Worm (Caenorhabditis elegans) whole organism, L4 larva: ENCODE data around the gene Y55D5A.1.

ENCODE experiments used
- F37D6.2 ChIP-seq: sonication (generic microtip); optimal IDR thresholded peaks from 2 replicates; lab custom pipeline; 2016; ENCODE audit warnings: mild to moderate bottlenecking, missing genetic modification characterization, missing compliant biosample characterization
- F44E2.7 ChIP-seq: fragments of 200-800 bp; sonication (Bioruptor generic); IDR thresholded peaks from 2 replicates; pipeline ENCODE4 v2.1.2; 2022; ENCODE audit warnings: missing genetic modification characterization, missing compliant biosample characterization
- F49E8.2 ChIP-seq: sonication (generic microtip); optimal IDR thresholded peaks from 2 replicates; lab custom pipeline; 2016; ENCODE audit warnings: missing compliant biosample characterization, mild to moderate bottlenecking, missing genetic modification characterization, borderline replicate concordance
- R02D3.7 ChIP-seq: fragments of 150-350 bp; sonication (generic microtip); optimal IDR thresholded peaks from 3 replicates; lab custom pipeline; 2014; ENCODE audit warnings: missing biosample characterization, missing genetic modification characterization
- Y48G9A.11 ChIP-seq: fragments of 200-800 bp; sonication (Bioruptor generic); IDR thresholded peaks from 2 replicates; pipeline ENCODE4 v1.3.6; 2022; ENCODE audit warnings: missing genetic modification reagents, missing genetic modification characterization, missing compliant biosample characterization
- Y5F2A.4 ChIP-seq: fragments of 200-800 bp; sonication (Bioruptor generic); optimal IDR thresholded peaks from 2 replicates; lab custom pipeline; 2018; ENCODE audit warnings: mild to moderate bottlenecking, missing genetic modification characterization, missing compliant biosample characterization
- aly-2 ChIP-seq: sonication (generic microtip); optimal IDR thresholded peaks from 2 replicates; lab custom pipeline; 2018; ENCODE audit warnings: missing biosample characterization, missing genetic modification characterization
- ama-1 ChIP-seq: fragments of 150-350 bp; optimal IDR thresholded peaks from 2 replicates; lab custom pipeline; 2014; ENCODE audit warnings: inconsistent platforms, mixed read lengths
- arid-1 ChIP-seq: fragments of 200-800 bp; sonication (Bioruptor generic); conservative IDR thresholded peaks from 2 replicates; pipeline ENCODE4 v1.3.6; 2022; ENCODE audit warnings: missing genetic modification reagents, missing genetic modification characterization, missing compliant biosample characterization
- ceh-28 ChIP-seq: fragments of 150-350 bp; optimal IDR thresholded peaks from 2 replicates; lab custom pipeline; 2014; ENCODE audit warnings: missing biosample characterization, missing genetic modification reagents, missing genetic modification characterization
- ceh-82 ChIP-seq: sonication (generic microtip); optimal IDR thresholded peaks from 2 replicates; lab custom pipeline; 2017; ENCODE audit warnings: missing biosample characterization, missing genetic modification characterization
- ces-1 ChIP-seq: fragments of 150-350 bp; sonication (generic microtip); optimal IDR thresholded peaks from 4 replicates; lab custom pipeline; 2014; ENCODE audit warnings: missing biosample characterization, missing genetic modification reagents, missing genetic modification characterization
- cey-2 ChIP-seq: sonication (generic microtip); optimal IDR thresholded peaks from 3 replicates; lab custom pipeline; 2017; ENCODE audit warnings: missing genetic modification characterization, mild to moderate bottlenecking, missing compliant biosample characterization, antibody characterized with exemption, borderline replicate concordance; ENCODE audit not compliant: insufficient read depth
- ctbp-1 ChIP-seq: fragments of 200-800 bp; sonication (Bioruptor generic); IDR thresholded peaks from 2 replicates; pipeline ENCODE4 v1.3.6; 2022; ENCODE audit warnings: missing genetic modification reagents, missing genetic modification characterization, missing compliant biosample characterization
- daf-12 ChIP-seq: fragments of 150-350 bp; optimal IDR thresholded peaks from 2 replicates; lab custom pipeline; 2014; ENCODE audit warnings: missing biosample characterization, missing genetic modification reagents, missing genetic modification characterization
- dmd-6 ChIP-seq: fragments of 200-800 bp; sonication (Bioruptor generic); IDR thresholded peaks from 2 replicates; pipeline ENCODE4 v1.3.6; 2022; ENCODE audit warnings: missing genetic modification reagents, missing genetic modification characterization, missing compliant biosample characterization
- dmd-8 ChIP-seq: fragments of 200-800 bp; sonication (Bioruptor generic); IDR thresholded peaks from 2 replicates; pipeline ENCODE4 v1.3.6; 2022; ENCODE audit warnings: missing genetic modification characterization, missing compliant biosample characterization
- fkh-10 ChIP-seq: fragments of 150-350 bp; optimal IDR thresholded peaks from 2 replicates; lab custom pipeline; 2014; ENCODE audit warnings: missing biosample characterization, missing genetic modification reagents, missing genetic modification characterization
- hif-1 ChIP-seq, 2 experiments: sonication (generic microtip); optimal IDR thresholded peaks; 2 replicates each; lab custom pipeline; 2016 to 2017; ENCODE audit warnings: missing compliant biosample characterization in 2 of 2, missing genetic modification characterization in 2 of 2, missing genetic modification reagents in 2 of 2, missing genotype in 2 of 2, mild to moderate bottlenecking in 1 of 2
- hlh-30 ChIP-seq: sonication (generic microtip); optimal IDR thresholded peaks from 2 replicates; lab custom pipeline; 2017; ENCODE audit warnings: antibody characterized with exemption, mild to moderate bottlenecking, missing genetic modification characterization, missing compliant biosample characterization; ENCODE audit not compliant: insufficient read depth
- jun-1 ChIP-seq: fragments of 150-350 bp; optimal IDR thresholded peaks from 2 replicates; lab custom pipeline; 2014; ENCODE audit warnings: missing biosample characterization, missing genetic modification reagents, missing genetic modification characterization
- lim-7 ChIP-seq: fragments of 200-800 bp; sonication (Bioruptor generic); IDR thresholded peaks from 2 replicates; pipeline ENCODE4 v1.3.6; 2022; ENCODE audit warnings: missing genetic modification characterization, missing compliant biosample characterization
- lin-13 ChIP-seq: fragments of 150-350 bp; optimal IDR thresholded peaks from 2 replicates; lab custom pipeline; 2014; ENCODE audit warnings: missing biosample characterization, missing genetic modification reagents, missing genetic modification characterization
- lin-15B ChIP-seq: fragments of 150-350 bp; sonication (generic microtip); optimal IDR thresholded peaks from 3 replicates; lab custom pipeline; 2014; ENCODE audit warnings: missing biosample characterization, missing genetic modification characterization
- lin-38 ChIP-seq: fragments of 200-800 bp; sonication (Bioruptor generic); IDR thresholded peaks from 2 replicates; pipeline ENCODE4 v1.3.6; 2022; ENCODE audit warnings: missing genetic modification reagents, missing genetic modification characterization, missing compliant biosample characterization
- lir-3 ChIP-seq: sonication (generic microtip); optimal IDR thresholded peaks from 2 replicates; lab custom pipeline; 2016; ENCODE audit warnings: mild to moderate bottlenecking, missing genetic modification characterization, missing compliant biosample characterization
- madf-5 ChIP-seq, 2 experiments: fragments of 200-800 bp; sonication (Bioruptor generic); IDR thresholded peaks; 2 replicates each; pipeline ENCODE4 v1.3.6; 2022; ENCODE audit warnings: missing compliant biosample characterization in 2 of 2, missing genetic modification characterization in 2 of 2
- madf-9 ChIP-seq: fragments of 200-800 bp; sonication (Bioruptor generic); conservative IDR thresholded peaks from 2 replicates; pipeline ENCODE4 v1.3.6; 2022; ENCODE audit warnings: missing genetic modification reagents, missing genetic modification characterization, missing compliant biosample characterization
- mdl-1 ChIP-seq, 2 experiments: fragments of 150-350 bp in 1 of 2; sonication (generic microtip) in 1 of 2; optimal IDR thresholded peaks; 2 replicates each; lab custom pipeline; 2014 to 2017; ENCODE audit warnings: missing biosample characterization in 2 of 2, missing genetic modification characterization in 2 of 2
- mep-1 ChIP-seq: fragments of 150-350 bp; sonication (generic microtip); optimal IDR thresholded peaks from 3 replicates; lab custom pipeline; 2014; ENCODE audit warnings: missing biosample characterization, missing genetic modification characterization
- mes-2 ChIP-seq: sonication (generic microtip); optimal IDR thresholded peaks from 2 replicates; lab custom pipeline; 2016; ENCODE audit warnings: missing genotype, mild to moderate bottlenecking, missing genetic modification characterization, missing compliant biosample characterization; ENCODE audit not compliant: poor library complexity, severe bottlenecking
- mxl-2 ChIP-seq: fragments of 200-800 bp; sonication (Bioruptor generic); conservative IDR thresholded peaks from 2 replicates; pipeline ENCODE4 v1.3.6; 2022; ENCODE audit warnings: missing genetic modification reagents, missing genetic modification characterization, missing compliant biosample characterization
- nhr-10 ChIP-seq: fragments of 150-350 bp; optimal IDR thresholded peaks from 2 replicates; lab custom pipeline; 2014; ENCODE audit warnings: missing biosample characterization, missing genetic modification characterization
- nhr-102 ChIP-seq: sonication (generic microtip); optimal IDR thresholded peaks from 2 replicates; lab custom pipeline; 2016; ENCODE audit warnings: mild to moderate bottlenecking, missing genetic modification characterization, moderate library complexity, missing compliant biosample characterization
- nhr-28 ChIP-seq: fragments of 150-350 bp; optimal IDR thresholded peaks from 2 replicates; lab custom pipeline; 2014; ENCODE audit warnings: missing biosample characterization, missing genetic modification characterization
- nhr-48 ChIP-seq: sonication (generic microtip); optimal IDR thresholded peaks from 2 replicates; lab custom pipeline; 2016; ENCODE audit warnings: mild to moderate bottlenecking, missing genetic modification characterization, missing compliant biosample characterization
- nhr-76 ChIP-seq: fragments of 150-350 bp; optimal IDR thresholded peaks from 2 replicates; lab custom pipeline; 2014; ENCODE audit warnings: missing biosample characterization, missing genetic modification characterization
- saeg-2 ChIP-seq: fragments of 200-800 bp; sonication (Bioruptor generic); IDR thresholded peaks from 2 replicates; pipeline ENCODE4 v1.3.6; 2022; ENCODE audit warnings: missing genetic modification reagents, missing genetic modification characterization, missing compliant biosample characterization
- skn-1 ChIP-seq: fragments of 150-350 bp; optimal IDR thresholded peaks from 2 replicates; lab custom pipeline; 2014; ENCODE audit warnings: missing biosample characterization, missing genetic modification characterization
- spr-1 ChIP-seq: sonication (generic microtip); optimal IDR thresholded peaks from 2 replicates; lab custom pipeline; 2016; ENCODE audit warnings: mild to moderate bottlenecking, missing genetic modification characterization, missing compliant biosample characterization
- tra-1 ChIP-seq: fragments of 200-800 bp; sonication (Bioruptor generic); IDR thresholded peaks from 2 replicates; pipeline ENCODE4 v1.3.6; 2022; ENCODE audit warnings: missing genetic modification reagents, missing genetic modification characterization, missing compliant biosample characterization
- unc-39 ChIP-seq: sonication (generic microtip); optimal IDR thresholded peaks from 2 replicates; lab custom pipeline; 2017; ENCODE audit warnings: missing biosample characterization, missing genetic modification characterization
- vab-7 ChIP-seq: fragments of 200-800 bp; sonication (Bioruptor generic); IDR thresholded peaks from 2 replicates; pipeline ENCODE4 v1.3.6; 2022; ENCODE audit warnings: missing genetic modification reagents, missing genetic modification characterization, missing compliant biosample characterization
- zag-1 ChIP-seq: fragments of 150-350 bp; optimal IDR thresholded peaks from 2 replicates; lab custom pipeline; 2014; ENCODE audit warnings: missing biosample characterization, missing genetic modification characterization

The Y55D5A.1 gene

DNA sequence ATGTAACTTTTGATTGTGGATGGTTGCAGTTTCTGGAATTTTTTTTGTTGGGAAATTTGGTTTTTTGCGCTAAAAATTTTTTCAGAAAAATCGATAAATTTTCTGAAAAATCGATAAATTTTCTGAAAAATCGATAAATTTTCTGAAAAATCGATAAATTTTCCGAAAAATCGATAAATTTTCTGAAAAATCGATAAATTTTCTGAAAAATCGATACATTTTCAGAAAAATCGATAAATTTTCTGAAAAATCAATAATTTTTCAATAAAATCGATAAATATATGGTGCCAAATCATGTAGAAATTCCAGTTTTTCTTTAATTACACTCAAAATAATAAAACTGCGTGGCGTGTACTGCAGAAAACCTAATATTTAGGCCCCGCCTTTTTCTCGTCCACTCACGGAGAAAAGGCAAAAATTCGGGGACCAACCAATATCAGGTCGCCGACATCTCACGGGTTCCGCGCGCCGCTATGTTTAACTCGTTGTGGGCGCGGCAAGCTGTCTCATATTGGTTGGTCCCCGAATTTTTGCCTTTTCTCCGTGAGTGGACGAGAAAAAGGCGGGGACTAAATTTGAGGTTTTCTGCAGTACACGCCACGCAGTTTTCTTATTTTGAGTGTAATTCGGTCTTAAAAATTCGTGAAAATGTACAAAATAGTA is 19.2 kb upstream of the Y55D5A.1 start:
- TF ChIP-seq ceh-28 (tag; lab: Kevin White, UChicago) = peak; percentile 80
- TF ChIP-seq lin-38 (GFP tag; lab: Robert Waterston, UW) = 0 out of 2 replicates have a peak, but pooled peaks have one; percentile 8
- TF ChIP-seq, all 104 proteins: peak for 2; not testable (repeated sequence) for 102

- TF ChIP-seq mdl-1 (tag; optimal IDR thresholded peaks at IDR 0.05; lab: Kevin White, UChicago) (no peak), madf-5 (GFP tag; IDR thresholded peaks at IDR 0.05; lab: Robert Waterston, UW) (no peak), nhr-48 (tag; lab: Kevin White, UChicago) (no peak), Y48G9A.11 (GFP tag; lab: Robert Waterston, UW) (no peak), R02D3.7 (tag; lab: Kevin White, UChicago) (no peak), arid-1 (GFP tag; lab: Robert Waterston, UW) (no peak), mes-2 (no peak), F49E8.2 (tag; lab: Kevin White, UChicago) (no peak), F37D6.2 (tag; lab: Kevin White, UChicago) (no peak), cey-2 (tag; lab: Kevin White, UChicago) (no peak), dmd-8 (GFP tag; lab: Robert Waterston, UW) (no peak), lir-3 (tag; lab: Kevin White, UChicago) (no peak), ctbp-1 (GFP tag; lab: Robert Waterston, UW) (no peak), nhr-10 (tag; lab: Kevin White, UChicago) (no peak), ceh-82 (tag; lab: Kevin White, UChicago) (no peak), ces-1 (GFP tag; lab: Kevin White, UChicago) (no peak), dmd-6 (GFP tag; lab: Robert Waterston, UW) (no peak)
Observed at ce11 chrIII:2965534-2965933, 16.7 kb upstream of the Y55D5A.1 start, which contains the start of gene H05C05.2. Gene H05C05.2 (minus strand): TSS chrIII:2965634.

DNA sequence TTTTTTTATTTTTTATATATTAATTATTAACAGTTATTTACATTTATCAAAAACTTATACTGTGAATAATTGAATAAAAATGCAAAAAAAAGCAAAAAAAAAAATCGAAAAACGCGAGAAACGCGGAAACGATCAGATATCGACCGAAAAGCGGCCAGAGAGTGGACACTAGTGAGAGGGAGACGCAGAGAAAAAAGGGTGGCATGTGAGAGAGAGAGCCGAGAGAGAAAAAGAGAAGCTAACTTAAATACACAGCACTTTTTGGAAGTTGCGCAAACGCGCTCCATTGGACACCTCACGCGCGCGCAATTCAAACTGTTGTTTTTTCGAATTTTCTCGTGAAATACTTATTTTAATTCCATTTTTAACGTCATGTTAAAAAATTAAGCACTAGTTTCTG is 15.7 kb upstream of the Y55D5A.1 start:
- peak; percentile 43 for TF ChIP-seq nhr-28 (tag; lab: Kevin White, UChicago)
- TF ChIP-seq unc-39 = no peak
- TF ChIP-seq spr-1 = peak; percentile 28
- TF ChIP-seq madf-5 (GFP tag; IDR thresholded peaks at IDR 0.05; lab: Robert Waterston, UW) = no peak
- no peak for TF ChIP-seq daf-12 (tag; lab: Kevin White, UChicago)
- TF ChIP-seq Y5F2A.4 = no peak
- TF ChIP-seq lin-13 (GFP tag; lab: Kevin White, UChicago) = peak; percentile 80
- no peak for TF ChIP-seq lir-3 (tag; lab: Kevin White, UChicago)
- peak; percentile 79 for TF ChIP-seq tra-1 (GFP tag; lab: Robert Waterston, UW)
- TF ChIP-seq mep-1 (tag; lab: Kevin White, UChicago) = peak; percentile 79
- TF ChIP-seq vab-7 (GFP tag; lab: Robert Waterston, UW) = no peak
- peak in 1 of 2 experiments; percentile 58 for TF ChIP-seq hif-1 (tag; optimal IDR thresholded peaks at IDR 0.05; lab: Kevin White, UChicago)
- TF ChIP-seq saeg-2 (GFP tag; lab: Robert Waterston, UW) = 0 out of 2 replicates have a peak, but pooled peaks have one; percentile 28
- TF ChIP-seq madf-9 (GFP tag; lab: Robert Waterston, UW) = peak; percentile 39; the same call in 1 of the 2 replicates
- TF ChIP-seq fkh-10 (GFP tag; lab: Kevin White, UChicago) = peak; percentile 63
- TF ChIP-seq ama-1 (lab: Kevin White, UChicago) = no peak
- peak; percentile 34 for TF ChIP-seq nhr-48 (tag; lab: Kevin White, UChicago)
- TF ChIP-seq ceh-28 (tag; lab: Kevin White, UChicago) = peak; percentile 31
- peak; percentile 82 for TF ChIP-seq mes-2
- TF ChIP-seq hlh-30 (tag; lab: Kevin White, UChicago) = peak; percentile 96
- no peak for TF ChIP-seq F44E2.7 (GFP tag; lab: Robert Waterston, UW)
- TF ChIP-seq aly-2 (tag; lab: Kevin White, UChicago) = no peak
- no peak for TF ChIP-seq jun-1 (tag; lab: Kevin White, UChicago)
- peak; percentile 1 to 80 for TF ChIP-seq mdl-1 (tag; optimal IDR thresholded peaks at IDR 0.05; lab: Kevin White, UChicago)
- TF ChIP-seq nhr-102 (tag; lab: Kevin White, UChicago) = no peak
- no peak for TF ChIP-seq skn-1 (tag; lab: Kevin White, UChicago)
- TF ChIP-seq lim-7 (GFP tag; lab: Robert Waterston, UW) = no peak
- TF ChIP-seq nhr-76 (tag; lab: Kevin White, UChicago) = no peak
- TF ChIP-seq zag-1 (tag; lab: Kevin White, UChicago) = no peak
- TF ChIP-seq lin-15B (tag; lab: Kevin White, UChicago) = no peak
- TF ChIP-seq cey-2 (tag; lab: Kevin White, UChicago) = no peak
- TF ChIP-seq mxl-2 (GFP tag; lab: Robert Waterston, UW) = no peak
